Fruit fly (Drosophila melanogaster) whole organism, adult: ENCODE results near the gene rk.

Experiments
- CG11617 ChIP-seq: fragments of 200-800 bp; sonication (Bioruptor generic); optimal IDR thresholded peaks from 2 replicates; lab custom pipeline; 2017; ENCODE audit warnings: mild to moderate bottlenecking, missing biosample characterization, missing genetic modification reagents, missing genetic modification characterization
- CG12768 ChIP-seq: fragments of 200-800 bp; sonication (Bioruptor generic); optimal IDR thresholded peaks from 2 replicates; lab custom pipeline; 2017; ENCODE audit warnings: missing biosample characterization, missing genetic modification characterization, mild to moderate bottlenecking, moderate library complexity, missing genetic modification reagents
- CG14711 ChIP-seq: fragments of 200-800 bp; sonication (Bioruptor generic); optimal IDR thresholded peaks from 2 replicates; lab custom pipeline; 2018; ENCODE audit warnings: missing biosample characterization, mild to moderate bottlenecking, missing genetic modification characterization, moderate library complexity
- CG1620 ChIP-seq: fragments of 200-800 bp; sonication (Bioruptor generic); optimal IDR thresholded peaks from 2 replicates; lab custom pipeline; 2016; ENCODE audit warnings: missing biosample characterization, missing genetic modification characterization
- CG33017 ChIP-seq: fragments of 200-800 bp; sonication (Bioruptor generic); optimal IDR thresholded peaks from 2 replicates; lab custom pipeline; 2018; ENCODE audit warnings: missing biosample characterization, mild to moderate bottlenecking, missing genetic modification characterization, moderate library complexity
- CG5204 ChIP-seq: fragments of 200-800 bp; sonication (Bioruptor generic); optimal IDR thresholded peaks from 2 replicates; lab custom pipeline; 2016; ENCODE audit warnings: missing biosample characterization, missing genetic modification characterization
- CG7045 ChIP-seq: fragments of 200-800 bp; sonication (Bioruptor generic); optimal IDR thresholded peaks from 2 replicates; lab custom pipeline; 2017; ENCODE audit warnings: missing biosample characterization, mild to moderate bottlenecking, missing genetic modification characterization
- CG7101 ChIP-seq: fragments of 200-800 bp; sonication (Bioruptor generic); optimal IDR thresholded peaks from 2 replicates; lab custom pipeline; 2018; ENCODE audit warnings: missing biosample characterization, mild to moderate bottlenecking, missing genetic modification characterization, moderate library complexity
- Clk ChIP-seq: fragments of 200-800 bp; sonication (Bioruptor generic); optimal IDR thresholded peaks from 2 replicates; lab custom pipeline; 2017; ENCODE audit warnings: missing biosample characterization, missing genetic modification characterization
- Crg-1 ChIP-seq: fragments of 200-800 bp; sonication (Bioruptor generic); optimal IDR thresholded peaks from 2 replicates; lab custom pipeline; 2016; ENCODE audit warnings: missing biosample characterization, missing genetic modification characterization
- Hr96 ChIP-seq: fragments of 200-800 bp; sonication (Bioruptor generic); optimal IDR thresholded peaks from 2 replicates; lab custom pipeline; 2016; ENCODE audit warnings: missing biosample characterization, missing genetic modification characterization
- Mnt ChIP-seq: fragments of 200-800 bp; sonication (Bioruptor generic); optimal IDR thresholded peaks from 2 replicates; lab custom pipeline; 2016; ENCODE audit warnings: missing biosample characterization, mild to moderate bottlenecking, missing genetic modification characterization
- bab1 ChIP-seq: fragments of 200-800 bp; sonication (Bioruptor generic); optimal IDR thresholded peaks from 3 replicates; lab custom pipeline; 2019; ENCODE audit warnings: missing biosample characterization, mild to moderate bottlenecking, missing genetic modification characterization, moderate library complexity
- cic ChIP-seq: fragments of 200-800 bp; sonication (Bioruptor generic); optimal IDR thresholded peaks from 2 replicates; lab custom pipeline; 2017; ENCODE audit warnings: missing biosample characterization, mild to moderate bottlenecking, missing genetic modification characterization, moderate library complexity
- cnc ChIP-seq, 2 experiments: fragments of >200 bp; optimal IDR thresholded peaks; 2 replicates each; lab custom pipeline; 2017
- kay ChIP-seq: fragments of 200-800 bp; sonication (Bioruptor generic); peaks from one replicate; lab custom pipeline; 2016; ENCODE audit warnings: missing biosample characterization, missing genetic modification characterization, borderline replicate concordance
- ovo ChIP-seq: fragments of 200-800 bp; sonication (Bioruptor generic); optimal IDR thresholded peaks from 2 replicates; lab custom pipeline; 2016; ENCODE audit warnings: missing biosample characterization, missing genetic modification characterization
- pad ChIP-seq: fragments of 200-800 bp; sonication (Bioruptor generic); optimal IDR thresholded peaks from 3 replicates; lab custom pipeline; 2017; ENCODE audit warnings: missing biosample characterization, missing genetic modification characterization, mild to moderate bottlenecking, moderate library complexity, missing genetic modification reagents
- tj ChIP-seq: fragments of 200-800 bp; sonication (Bioruptor generic); optimal IDR thresholded peaks from 3 replicates; lab custom pipeline; 2017; ENCODE audit warnings: missing biosample characterization, mild to moderate bottlenecking, missing genetic modification characterization, moderate library complexity
- toe ChIP-seq: fragments of 200-800 bp; sonication (Bioruptor generic); optimal IDR thresholded peaks from 2 replicates; lab custom pipeline; 2016; ENCODE audit warnings: missing biosample characterization, missing genetic modification characterization

The rk gene

dm6 chr2L:13998952-13999351, 2.1 kb downstream of the rk start:
- no peak for TF ChIP-seq tj (GFP tag; lab: Kevin White, UChicago)
- TF ChIP-seq CG11617 (GFP tag; lab: Kevin White, UChicago) = no peak
- no peak for TF ChIP-seq Mnt (GFP tag; lab: Kevin White, UChicago)
- no peak for TF ChIP-seq cic (GFP tag; lab: Kevin White, UChicago)
- no peak for TF ChIP-seq CG33017 (tag; lab: Kevin White, UChicago)
- no peak for TF ChIP-seq CG14711 (tag; lab: Kevin White, UChicago)
- TF ChIP-seq CG5204 = no peak

DNA sequence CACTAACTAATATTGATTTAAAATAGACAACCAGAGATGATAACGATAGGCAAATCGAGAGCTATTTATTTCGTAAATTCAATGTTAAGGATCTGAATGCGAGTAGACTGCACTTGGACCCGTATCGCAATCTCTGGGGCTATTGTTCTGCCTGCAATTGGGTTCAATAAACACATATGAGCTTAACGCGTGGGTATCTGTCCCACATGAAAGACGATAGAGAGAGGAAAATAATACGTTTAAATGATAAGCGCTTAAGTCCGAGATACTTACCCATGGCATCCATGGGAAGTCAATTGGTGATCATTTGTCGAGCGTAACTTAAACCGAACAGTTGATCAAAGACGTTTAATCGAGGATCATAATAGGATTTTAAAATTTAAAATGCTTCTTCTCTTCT, 21.2 kb downstream of the rk start, which contains the start of gene NimC2:
NimC2 (plus strand) TSS at position 301 of the 400 bp plus-strand sequence.
- TF ChIP-seq CG7101 (tag; lab: Kevin White, UChicago) (no peak), toe (GFP tag; lab: Kevin White, UChicago) (no peak), tj (GFP tag; lab: Kevin White, UChicago) (no peak), CG7045 (GFP tag; lab: Kevin White, UChicago) (no peak), CG1620 (GFP tag; lab: Kevin White, UChicago) (no peak), pad (GFP tag; lab: Kevin White, UChicago) (no peak), CG5204 (no peak), cnc (optimal IDR thresholded peaks at IDR 0.05; lab: Kevin White, UChicago) (no peak), Hr96 (GFP tag; lab: Kevin White, UChicago) (no peak), Crg-1 (no peak), kay (GFP tag; lab: Kevin White, UChicago) (no peak), ovo (GFP tag; lab: Kevin White, UChicago) (no peak)

dm6 chr2L:13977073-13977472, 24.0 kb downstream of the rk start, which contains the start of gene Cyp28a5:
Cyp28a5 (plus strand) TSS chr2L:13977302.
- TF ChIP-seq Clk (GFP tag; lab: Kevin White, UChicago) = no peak
- no peak for TF ChIP-seq cnc (optimal IDR thresholded peaks at IDR 0.05; lab: Kevin White, UChicago)
- TF ChIP-seq Mnt (GFP tag; lab: Kevin White, UChicago) = peak; percentile 18
- TF ChIP-seq CG7045 (GFP tag; lab: Kevin White, UChicago) = no peak
- no peak for TF ChIP-seq CG1620 (GFP tag; lab: Kevin White, UChicago)
- no peak for TF ChIP-seq CG12768
- TF ChIP-seq kay (GFP tag; lab: Kevin White, UChicago) = peak; percentile 59
- no peak for TF ChIP-seq toe (GFP tag; lab: Kevin White, UChicago)
- TF ChIP-seq CG14711 (tag; lab: Kevin White, UChicago) = no peak
- TF ChIP-seq ovo (GFP tag; lab: Kevin White, UChicago) = no peak
- TF ChIP-seq Hr96 (GFP tag; lab: Kevin White, UChicago) = peak; percentile 9
- TF ChIP-seq CG33017 (tag; lab: Kevin White, UChicago) = no peak
- peak; percentile 33 for TF ChIP-seq cic (GFP tag; lab: Kevin White, UChicago)
- no peak for TF ChIP-seq CG11617 (GFP tag; lab: Kevin White, UChicago)

dm6 chr2L:13976669-13977068, 24.4 kb downstream of the rk start, which contains the start of gene NimC1:
NimC1 (minus strand) TSS chr2L:13976769.
- TF ChIP-seq CG1620 (GFP tag; lab: Kevin White, UChicago) = no peak
- TF ChIP-seq CG11617 (GFP tag; lab: Kevin White, UChicago) = no peak
- no peak for TF ChIP-seq Clk (GFP tag; lab: Kevin White, UChicago)
- TF ChIP-seq CG33017 (tag; lab: Kevin White, UChicago) = no peak
- no peak for TF ChIP-seq cic (GFP tag; lab: Kevin White, UChicago)
- TF ChIP-seq Mnt (GFP tag; lab: Kevin White, UChicago) = no peak
- no peak for TF ChIP-seq CG7045 (GFP tag; lab: Kevin White, UChicago)
- TF ChIP-seq pad (GFP tag; lab: Kevin White, UChicago) = no peak
- TF ChIP-seq bab1 (GFP tag; lab: Kevin White, UChicago) = no peak
- no peak for TF ChIP-seq Hr96 (GFP tag; lab: Kevin White, UChicago)
- TF ChIP-seq CG12768 = no peak
- no peak for TF ChIP-seq cnc (optimal IDR thresholded peaks at IDR 0.05; lab: Kevin White, UChicago)
- TF ChIP-seq CG5204 = no peak
- TF ChIP-seq tj (GFP tag; lab: Kevin White, UChicago) = no peak
- no peak for TF ChIP-seq CG14711 (tag; lab: Kevin White, UChicago)
- TF ChIP-seq kay (GFP tag; lab: Kevin White, UChicago) = no peak
- no peak for TF ChIP-seq CG7101 (tag; lab: Kevin White, UChicago)
- no peak for TF ChIP-seq ovo (GFP tag; lab: Kevin White, UChicago)
- TF ChIP-seq toe (GFP tag; lab: Kevin White, UChicago) = no peak
- TF ChIP-seq Crg-1 = no peak

- TF ChIP-seq tj (GFP tag; lab: Kevin White, UChicago) (no peak), pad (GFP tag; lab: Kevin White, UChicago) (no peak), CG12768 (no peak), CG11617 (GFP tag; lab: Kevin White, UChicago) (no peak), CG33017 (tag; lab: Kevin White, UChicago) (no peak), Hr96 (GFP tag; lab: Kevin White, UChicago) (no peak), Mnt (GFP tag; lab: Kevin White, UChicago) (no peak), bab1 (GFP tag; lab: Kevin White, UChicago) (no peak), toe (GFP tag; lab: Kevin White, UChicago) (no peak), CG14711 (tag; lab: Kevin White, UChicago) (no peak), cnc (optimal IDR thresholded peaks at IDR 0.05; lab: Kevin White, UChicago) (no peak), Clk (GFP tag; lab: Kevin White, UChicago) (no peak), CG5204 (no peak)
Measured at dm6 chr2L:13972847-13973246, 28.2 kb downstream of the rk start, which contains the start of gene He. He (minus strand) TSS chr2L:13972947.

DNA sequence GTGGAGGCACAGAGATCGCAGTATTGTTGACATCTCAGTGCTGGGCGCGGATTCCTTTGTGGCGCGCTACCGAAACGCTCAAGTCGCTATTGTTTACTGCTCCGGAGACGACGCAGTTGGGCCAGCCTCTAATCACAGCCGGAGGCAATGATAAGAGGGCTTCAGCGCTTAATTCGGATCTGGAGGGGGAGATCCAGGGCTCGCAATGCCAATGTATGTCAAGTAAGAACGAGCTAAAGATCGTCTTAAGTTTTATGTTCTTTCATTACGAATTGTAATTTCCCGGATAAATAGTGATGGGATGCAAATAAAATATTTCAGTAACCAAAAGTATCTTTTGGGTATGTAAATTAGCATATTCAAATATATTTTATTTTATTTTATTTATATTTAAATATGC, 31.2 kb downstream of the rk start, which contains the start of the genes NimB4 and NimB5:
NimB4 (minus strand) TSS at position 101 of the 400 bp plus-strand sequence.
NimB5 (plus strand) TSS at position 302 of the 400 bp plus-strand sequence.
- no peak for TF ChIP-seq CG11617 (GFP tag; lab: Kevin White, UChicago)
